Fruit fly (Drosophila melanogaster): ENCODE measurements around the gene Gr61a.

The Gr61a gene

DNA sequence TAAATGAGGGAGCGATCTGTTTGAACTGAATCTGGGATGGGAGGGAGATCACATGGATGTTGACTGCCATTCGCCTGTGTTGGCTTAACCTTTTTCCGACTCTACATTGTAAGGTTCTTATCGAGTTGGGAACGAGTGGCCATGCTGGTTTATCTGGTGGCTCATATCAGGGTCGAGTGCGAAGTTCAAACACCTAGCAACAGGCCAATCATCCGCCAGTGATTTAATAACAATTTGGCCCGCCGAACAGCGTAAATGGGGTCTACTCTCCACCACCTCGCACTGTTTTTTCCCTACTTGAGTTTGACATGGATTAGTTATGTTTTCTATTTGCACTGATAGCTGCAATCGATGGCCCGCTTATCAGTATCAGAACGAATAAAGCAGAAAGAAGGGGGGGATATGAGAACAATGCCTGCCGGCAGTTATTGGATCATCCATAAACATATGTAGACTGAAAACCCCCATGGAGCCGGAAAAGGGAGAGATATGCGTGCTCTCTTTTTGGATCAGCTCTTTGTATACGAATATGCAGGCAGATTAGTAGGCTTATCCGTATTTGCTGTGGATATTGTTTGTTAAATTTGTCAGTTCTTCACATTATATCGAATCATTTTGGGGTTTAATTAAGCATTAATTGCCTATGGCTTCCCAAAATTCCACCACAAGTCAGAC lies 46.3 kb downstream of the Gr61a start:
- TF ChIP-seq vri (GFP tag; optimal IDR thresholded peaks at IDR 0.05) (peak; percentile 55), CG31627 (GFP tag; optimal IDR thresholded peaks at IDR 0.05) (no peak), Sox15 (GFP tag; optimal IDR thresholded peaks at IDR 0.05) (no peak), dsx (GFP tag; optimal IDR thresholded peaks at IDR 0.05; ENCODE audit: poor library complexity, severe bottlenecking) (peak; percentile 71), CG6854 (GFP tag; optimal IDR thresholded peaks at IDR 0.05) (no peak), svp (GFP tag) (peak; percentile 82), Eip78C (GFP tag) (peak; percentile 55), fkh (GFP tag; optimal IDR thresholded peaks at IDR 0.05) (peak; percentile 76)

- TF ChIP-seq CG6163 (GFP tag; IDR thresholded peaks at IDR 0.05) (no peak), CG6854 (GFP tag; optimal IDR thresholded peaks at IDR 0.05) (no peak), dac (GFP tag; optimal IDR thresholded peaks at IDR 0.05) (no peak), fd85E (GFP tag; optimal IDR thresholded peaks at IDR 0.05) (no peak), CG8319 (GFP tag; optimal IDR thresholded peaks at IDR 0.05) (no peak), eg (GFP tag; IDR thresholded peaks at IDR 0.05) (no peak), CG3032 (tag; optimal IDR thresholded peaks at IDR 0.05) (no peak), acj6 (GFP tag; optimal IDR thresholded peaks at IDR 0.05) (no peak), Hr4 (GFP tag; optimal IDR thresholded peaks at IDR 0.05) (no peak), Smox (GFP tag; optimal IDR thresholded peaks at IDR 0.05) (no peak), Eip93F (GFP tag; optimal IDR thresholded peaks at IDR 0.05) (no peak), CG1621 (tag; optimal IDR thresholded peaks at IDR 0.05) (no peak), CG31627 (GFP tag; optimal IDR thresholded peaks at IDR 0.05) (no peak), CG15336 (GFP tag; IDR thresholded peaks at IDR 0.05) (no peak), pdm3 (GFP tag; optimal IDR thresholded peaks at IDR 0.05) (no peak)
These were observed 47.1 kb downstream of the Gr61a start for dm6 chr3L:888372-888771.

Data from whole organism, prepupa.